Worm (Caenorhabditis elegans) whole organism, midembryonic: ENCODE results near the gene cpt-5.

Source experiments
- T22C8.4 ChIP-seq: fragments of 200-800 bp; sonication (Bioruptor generic); IDR thresholded peaks from 2 replicates; pipeline ENCODE4 v1.3.6; 2022; ENCODE audit warnings: missing genetic modification characterization, missing compliant biosample characterization
- flt-1 ChIP-seq: fragments of 200-800 bp; sonication (Bioruptor generic); IDR thresholded peaks from 2 replicates; pipeline ENCODE4 v1.3.6; 2022; ENCODE audit warnings: missing genetic modification characterization, missing compliant biosample characterization
- klf-2 ChIP-seq: fragments of 200-800 bp; sonication (Bioruptor generic); conservative IDR thresholded peaks from 2 replicates; pipeline ENCODE4 v1.3.6; 2022; ENCODE audit warnings: missing genetic modification reagents, missing genetic modification characterization, missing compliant biosample characterization
- med-1 ChIP-seq: sonication (generic microtip); optimal IDR thresholded peaks from 2 replicates; lab custom pipeline; 2017; ENCODE audit warnings: missing genetic modification characterization, mild to moderate bottlenecking, missing compliant biosample characterization, antibody characterized with exemption, missing genetic modification reagents; ENCODE audit not compliant: insufficient read depth
- ref-1 ChIP-seq: fragments of 200-800 bp; sonication (Bioruptor generic); conservative IDR thresholded peaks from 2 replicates; pipeline ENCODE4 v1.3.6; 2022; ENCODE audit warnings: missing genetic modification reagents, missing genetic modification characterization, missing compliant biosample characterization
- tab-1 ChIP-seq: fragments of 200-800 bp; sonication (Bioruptor generic); IDR thresholded peaks from 2 replicates; pipeline ENCODE4 v1.3.6; 2022; ENCODE audit warnings: missing genetic modification characterization, missing compliant biosample characterization
- ztf-23 ChIP-seq: fragments of 200-800 bp; sonication (Bioruptor generic); IDR thresholded peaks from 2 replicates; pipeline ENCODE4 v1.3.6; 2022; ENCODE audit warnings: missing genetic modification reagents, missing genetic modification characterization, missing compliant biosample characterization

DNA sequence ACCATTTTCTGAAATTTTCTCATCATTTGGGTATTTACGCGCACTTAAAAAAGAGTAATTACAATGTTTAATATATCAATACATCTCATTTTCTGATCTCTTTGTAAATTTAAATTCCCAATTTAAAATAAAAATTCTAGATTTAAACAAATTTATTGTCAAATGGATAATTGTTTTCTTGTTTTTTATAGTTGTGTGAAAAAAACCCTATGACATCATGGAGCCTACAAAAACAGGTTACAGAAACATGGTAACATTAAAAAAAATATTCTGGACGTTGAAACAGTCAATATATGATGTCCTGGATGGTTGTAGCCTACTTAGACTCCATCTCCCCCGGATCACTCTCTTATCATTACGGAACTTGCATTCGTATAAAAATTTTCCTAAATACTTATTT, 16.5 kb downstream of the cpt-5 start, which contains the start of gene spp-12:
- TF ChIP-seq ztf-23 (no peak), flt-1 (GFP tag; lab: Robert Waterston, UW) (no peak), med-1 (GFP tag; lab: Kevin White, UChicago) (no peak), tab-1 (GFP tag; lab: Robert Waterston, UW) (no peak), T22C8.4 (GFP tag; lab: Robert Waterston, UW) (no peak), klf-2 (GFP tag; lab: Robert Waterston, UW) (no peak), ref-1 (GFP tag; lab: Robert Waterston, UW) (no peak)
